Fruit fly (Drosophila melanogaster) whole organism, embryonic: Measurements from ENCODE around the gene CG10467.
A peak's percentile ranks its signal among the peaks of the same experiment; 100 is the strongest.

ENCODE experiments used
- Adf1 ChIP-seq: fragments of 200-800 bp; sonication (Bioruptor generic); IDR thresholded peaks from 2 replicates; pipeline ENCODE4 v1.3.6; 2022; ENCODE audit warnings: missing biosample characterization, missing genetic modification characterization
- Atf-2 ChIP-seq: fragments of 200-800 bp; sonication (Bioruptor generic); optimal IDR thresholded peaks from 2 replicates; lab custom pipeline; 2016; ENCODE audit warnings: missing biosample characterization, missing genetic modification characterization
- CG10209 ChIP-seq: fragments of 200-800 bp; sonication (Bioruptor generic); optimal IDR thresholded peaks from 3 replicates; lab custom pipeline; 2017; ENCODE audit warnings: missing biosample characterization, mild to moderate bottlenecking, missing genetic modification characterization, missing genetic modification reagents
- CG11696 ChIP-seq: fragments of 200-800 bp; sonication (Bioruptor generic); IDR thresholded peaks from 2 replicates; pipeline ENCODE4 v1.3.6; 2022; ENCODE audit warnings: missing biosample characterization, missing genetic modification characterization
- CG12942 ChIP-seq: fragments of 200-800 bp; sonication (Bioruptor generic); optimal IDR thresholded peaks from 3 replicates; lab custom pipeline; 2016; ENCODE audit warnings: missing biosample characterization, missing genetic modification characterization
- CG13775 ChIP-seq: fragments of 200-800 bp; sonication (Bioruptor generic); optimal IDR thresholded peaks from 3 replicates; lab custom pipeline; 2017; ENCODE audit warnings: missing biosample characterization, mild to moderate bottlenecking, missing genetic modification characterization
- CG16815 ChIP-seq: fragments of 200-800 bp; sonication (Bioruptor generic); optimal IDR thresholded peaks from 3 replicates; lab custom pipeline; 2017; ENCODE audit warnings: missing biosample characterization, mild to moderate bottlenecking, missing genetic modification characterization
- CG17568 ChIP-seq: fragments of 200-800 bp; sonication (Bioruptor generic); optimal IDR thresholded peaks from 2 replicates; lab custom pipeline; 2018; ENCODE audit warnings: missing biosample characterization, mild to moderate bottlenecking, missing genetic modification characterization, moderate library complexity
- CG17612 ChIP-seq: fragments of 200-800 bp; sonication (Bioruptor generic); IDR thresholded peaks from 2 replicates; pipeline ENCODE4 v1.3.6; 2022; ENCODE audit warnings: missing biosample characterization, missing genetic modification characterization
- CG1792 ChIP-seq: fragments of 200-800 bp; sonication (Bioruptor generic); optimal IDR thresholded peaks from 2 replicates; lab custom pipeline; 2016; ENCODE audit warnings: missing biosample characterization, missing genetic modification characterization
- CG18262 ChIP-seq: fragments of 200-800 bp; optimal IDR thresholded peaks from 3 replicates; lab custom pipeline; 2019; ENCODE audit warnings: missing biosample characterization, mild to moderate bottlenecking, missing genetic modification characterization, moderate library complexity
- CG18764 ChIP-seq: fragments of 200-800 bp; sonication (Bioruptor generic); optimal IDR thresholded peaks from 3 replicates; lab custom pipeline; 2016; ENCODE audit warnings: missing biosample characterization, missing genetic modification characterization
- CG2712 ChIP-seq: fragments of 200-800 bp; optimal IDR thresholded peaks from 3 replicates; lab custom pipeline; 2019; ENCODE audit warnings: missing biosample characterization, mild to moderate bottlenecking, missing genetic modification characterization, moderate library complexity
- CG2875 ChIP-seq: fragments of 200-800 bp; sonication (Bioruptor generic); optimal IDR thresholded peaks from 2 replicates; lab custom pipeline; 2017; ENCODE audit warnings: missing biosample characterization, mild to moderate bottlenecking, missing genetic modification characterization, missing genetic modification reagents
- CG32532 ChIP-seq: fragments of 200-800 bp; sonication (Bioruptor generic); IDR thresholded peaks from 2 replicates; pipeline ENCODE4 v1.3.6; 2022; ENCODE audit warnings: missing biosample characterization, missing genetic modification characterization
- CG32772 ChIP-seq: fragments of 200-800 bp; sonication (Bioruptor generic); IDR thresholded peaks from 2 replicates; pipeline ENCODE4 v1.3.6; 2022; ENCODE audit warnings: missing biosample characterization, missing genetic modification characterization
- CG3847 ChIP-seq: fragments of 200-800 bp; sonication (Bioruptor generic); IDR thresholded peaks from 2 replicates; pipeline ENCODE4 v1.3.6; 2022; ENCODE audit warnings: missing biosample characterization, missing genetic modification characterization
- CG4820 ChIP-seq: fragments of 200-800 bp; sonication (Bioruptor generic); optimal IDR thresholded peaks from 3 replicates; lab custom pipeline; 2016; ENCODE audit warnings: missing biosample characterization, missing genetic modification characterization
- CG7271 ChIP-seq: fragments of 200-800 bp; sonication (Bioruptor generic); optimal IDR thresholded peaks from 2 replicates; lab custom pipeline; 2018; ENCODE audit warnings: missing biosample characterization, mild to moderate bottlenecking, missing genetic modification characterization, moderate library complexity
- CG9932 ChIP-seq: fragments of 200-800 bp; sonication (Bioruptor generic); IDR thresholded peaks from 2 replicates; pipeline ENCODE4 v1.3.6; 2022; ENCODE audit warnings: missing biosample characterization, missing genetic modification characterization
- Dll ChIP-seq: fragments of 200-800 bp; sonication (Bioruptor generic); IDR thresholded peaks from 4 replicates; pipeline ENCODE4 v1.3.6; 2022; ENCODE audit warnings: missing biosample characterization, missing genetic modification characterization; ENCODE audit not compliant: partially characterized antibody
- Gsc ChIP-seq: fragments of 200-800 bp; sonication (Bioruptor generic); IDR thresholded peaks from 2 replicates; pipeline ENCODE4 v1.3.6; 2022; ENCODE audit warnings: missing biosample characterization, missing genetic modification characterization
- HLH4C ChIP-seq: fragments of 200-800 bp; sonication (Bioruptor generic); IDR thresholded peaks from 3 replicates; pipeline ENCODE4 v1.3.6; 2022; ENCODE audit warnings: missing biosample characterization, missing genetic modification characterization; ENCODE audit not compliant: partially characterized antibody
- Hand ChIP-seq: fragments of 200-800 bp; sonication (Bioruptor generic); optimal IDR thresholded peaks from 2 replicates; lab custom pipeline; 2017; ENCODE audit warnings: mild to moderate bottlenecking, missing biosample characterization, missing genetic modification reagents, missing genetic modification characterization
- Neu2 ChIP-seq: fragments of 200-800 bp; sonication (Bioruptor generic); optimal IDR thresholded peaks from 3 replicates; lab custom pipeline; 2016; ENCODE audit warnings: missing biosample characterization, missing genetic modification characterization, borderline replicate concordance
- Rfx ChIP-seq: fragments of 200-800 bp; sonication (Bioruptor generic); IDR thresholded peaks from 2 replicates; pipeline ENCODE4 v1.3.6; 2022; ENCODE audit warnings: missing biosample characterization, missing genetic modification characterization
- Scr ChIP-seq: fragments of 200-800 bp; sonication (Bioruptor generic); IDR thresholded peaks from 2 replicates; pipeline ENCODE4 v1.3.6; 2022; ENCODE audit warnings: missing biosample characterization, missing genetic modification characterization; ENCODE audit not compliant: partially characterized antibody
- Stat92E ChIP-seq, 3 experiments: fragments of >200 bp in 2 of 3; fragments of 200-800 bp in 1 of 3; sonication (Bioruptor generic) in 1 of 3; optimal IDR thresholded peaks; 2 replicates each; lab custom pipeline; 2017 to 2019; ENCODE audit warnings: missing biosample characterization in 3 of 3, missing genetic modification characterization in 3 of 3, mild to moderate bottlenecking in 1 of 3, moderate library complexity in 1 of 3
- YL-1 ChIP-seq: fragments of 200-800 bp; sonication (Bioruptor generic); optimal IDR thresholded peaks from 3 replicates; lab custom pipeline; 2017; ENCODE audit warnings: missing biosample characterization, mild to moderate bottlenecking, missing genetic modification characterization
- al ChIP-seq: fragments of 200-800 bp; sonication (Bioruptor generic); IDR thresholded peaks from 2 replicates; pipeline ENCODE4 v1.3.6; 2022; ENCODE audit warnings: missing biosample characterization, missing genetic modification characterization
- ato ChIP-seq: fragments of 200-800 bp; sonication (Bioruptor generic); IDR thresholded peaks from 2 replicates; pipeline ENCODE4 v1.3.6; 2022; ENCODE audit warnings: missing biosample characterization, missing genetic modification characterization; ENCODE audit not compliant: partially characterized antibody
- az2 ChIP-seq: fragments of 200-800 bp; sonication (Bioruptor generic); optimal IDR thresholded peaks from 3 replicates; lab custom pipeline; 2016; ENCODE audit warnings: missing biosample characterization, missing genetic modification characterization
- bbx ChIP-seq: fragments of 200-800 bp; sonication (Bioruptor generic); IDR thresholded peaks from 2 replicates; pipeline ENCODE4 v1.3.6; 2022; ENCODE audit warnings: missing biosample characterization, missing genetic modification characterization; ENCODE audit not compliant: partially characterized antibody
- bsh ChIP-seq, 2 experiments: fragments of 200-800 bp; sonication (Bioruptor generic); optimal IDR thresholded peaks; 2 replicates each; lab custom pipeline; 2017 to 2018; ENCODE audit warnings: mild to moderate bottlenecking in 2 of 2, missing biosample characterization in 2 of 2, missing genetic modification characterization in 2 of 2, moderate library complexity in 1 of 2
- cato ChIP-seq: fragments of 200-800 bp; sonication (Bioruptor generic); optimal IDR thresholded peaks from 2 replicates; lab custom pipeline; 2016; ENCODE audit warnings: missing biosample characterization, missing genetic modification characterization, borderline replicate concordance
- hbn ChIP-seq: fragments of 200-800 bp; sonication (Bioruptor generic); IDR thresholded peaks from 2 replicates; pipeline ENCODE4 v1.3.6; 2022; ENCODE audit warnings: missing biosample characterization, missing genetic modification characterization; ENCODE audit not compliant: partially characterized antibody
- lbe ChIP-seq: fragments of 200-800 bp; sonication (Bioruptor generic); optimal IDR thresholded peaks from 2 replicates; lab custom pipeline; 2016; ENCODE audit warnings: missing biosample characterization, mild to moderate bottlenecking, missing genetic modification characterization
- pan ChIP-seq, 4 experiments: fragments of >200 bp in 3 of 4; fragments of 200-800 bp in 1 of 4; sonication (Bioruptor generic) in 1 of 4; optimal IDR thresholded peaks in 3 of 4; IDR thresholded peaks in 1 of 4; 2 replicates each; pipeline versions ENCODE4 v1.3.6 to Lab custom; 2017 to 2022; ENCODE audit warnings: missing biosample characterization in 2 of 4, missing genetic modification characterization in 2 of 4, mixed read lengths in 1 of 4
- pb ChIP-seq: fragments of 200-800 bp; sonication (Bioruptor generic); optimal IDR thresholded peaks from 3 replicates; lab custom pipeline; 2016; ENCODE audit warnings: missing biosample characterization, missing genetic modification characterization
- repo ChIP-seq: fragments of 200-800 bp; sonication (Bioruptor generic); optimal IDR thresholded peaks from 2 replicates; lab custom pipeline; 2016; ENCODE audit warnings: missing biosample characterization, missing genetic modification characterization
- ro ChIP-seq: fragments of 200-800 bp; sonication (Bioruptor generic); IDR thresholded peaks from 2 replicates; pipeline ENCODE4 v1.3.6; 2022; ENCODE audit warnings: missing biosample characterization, missing genetic modification characterization
- slou ChIP-seq: fragments of 200-800 bp; sonication (Bioruptor generic); optimal IDR thresholded peaks from 3 replicates; lab custom pipeline; 2016; ENCODE audit warnings: missing biosample characterization, missing genetic modification characterization
- sob ChIP-seq: fragments of 200-800 bp; sonication (Bioruptor generic); IDR thresholded peaks from 2 replicates; pipeline ENCODE4 v1.3.6; 2022; ENCODE audit warnings: missing biosample characterization, missing genetic modification characterization
- tll ChIP-seq, 2 experiments: fragments of 200-800 bp in 1 of 2; fragments of >200 bp in 1 of 2; sonication (Bioruptor generic) in 1 of 2; optimal IDR thresholded peaks; 2 replicates each; lab custom pipeline; 2017 to 2019; ENCODE audit warnings: missing biosample characterization in 2 of 2, missing genetic modification characterization in 2 of 2, mild to moderate bottlenecking in 1 of 2, moderate library complexity in 1 of 2
- trem ChIP-seq: fragments of 200-800 bp; optimal IDR thresholded peaks from 3 replicates; lab custom pipeline; 2019; ENCODE audit warnings: missing biosample characterization, mild to moderate bottlenecking, missing genetic modification characterization, moderate library complexity
- vnd ChIP-seq: fragments of 200-800 bp; sonication (Bioruptor generic); IDR thresholded peaks from 3 replicates; pipeline ENCODE4 v1.3.6; 2022; ENCODE audit warnings: missing biosample characterization, missing genetic modification characterization; ENCODE audit not compliant: partially characterized antibody
- zen ChIP-seq: fragments of 200-800 bp; sonication (Bioruptor generic); optimal IDR thresholded peaks from 3 replicates; lab custom pipeline; 2018; ENCODE audit warnings: missing biosample characterization, mild to moderate bottlenecking, missing genetic modification characterization, moderate library complexity

The CG10467 gene

DNA sequence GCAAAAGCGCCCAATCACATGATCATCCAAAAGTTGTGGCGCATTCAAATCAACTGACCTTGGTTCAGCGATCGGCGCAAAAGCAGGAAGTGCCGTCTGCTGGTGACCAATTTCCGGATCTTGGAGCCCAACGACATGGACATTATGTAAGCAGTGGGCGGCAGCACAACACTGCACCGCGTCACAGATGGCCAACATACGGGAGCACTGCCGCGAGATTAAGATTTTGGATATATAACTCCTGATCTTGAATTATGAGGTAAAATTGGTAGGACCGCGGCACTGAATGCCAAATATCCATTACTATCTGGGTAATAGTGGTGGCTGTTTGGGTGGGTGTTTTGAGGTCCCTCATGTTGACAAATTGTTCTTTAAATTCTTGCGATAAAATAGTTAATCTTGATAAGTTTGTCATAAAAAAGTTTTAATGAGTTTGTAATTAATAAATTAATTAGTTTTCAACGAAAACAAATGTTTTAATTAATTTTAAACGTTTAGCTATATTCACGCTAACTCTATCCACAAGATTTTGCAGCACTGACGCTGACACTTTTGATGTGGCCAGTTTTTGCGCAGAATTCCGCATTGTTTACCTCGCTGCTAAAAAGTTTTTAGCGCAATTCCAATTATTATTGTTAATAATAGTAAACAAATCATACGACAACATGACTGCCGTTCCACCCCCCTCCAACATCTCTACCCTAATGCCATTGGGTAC is 19.4 kb downstream of the CG10467 start, which contains the start of the genes CG13295 and CG6610 (continued):
- TF ChIP-seq CG32772 (0 out of 2 replicates have a peak, but pooled peaks have one; percentile 28), CG9932 (GFP tag; lab: Robert Waterston, UW) (peak; percentile 83), ro (no peak), cato (no peak), YL-1 (GFP tag; lab: Kevin White, UChicago) (peak; percentile 46), bbx (GFP tag; lab: Robert Waterston, UW) (no peak), hbn (GFP tag; lab: Robert Waterston, UW) (no peak), tll (GFP tag; optimal IDR thresholded peaks at IDR 0.05; lab: Kevin White, UChicago) (peak in 1 of 2 experiments; percentile 52), Neu2 (GFP tag; lab: Kevin White, UChicago) (no peak), slou (GFP tag; lab: Kevin White, UChicago) (peak; percentile 47), lbe (GFP tag; lab: Kevin White, UChicago) (no peak), pan (optimal IDR thresholded peaks at IDR 0.05; lab: Kevin White, UChicago) (no peak), pan (GFP tag; optimal IDR thresholded peaks at IDR 0.05 in 1 of 2, IDR thresholded peaks at IDR 0.05 in 1 of 2) (no peak), CG3847 (GFP tag; lab: Robert Waterston, UW) (peak; percentile 71), Gsc (GFP tag; lab: Robert Waterston, UW) (no peak), CG10209 (GFP tag; lab: Kevin White, UChicago) (peak; percentile 30), Dll (GFP tag; lab: Robert Waterston, UW) (0 out of 4 replicates have a peak, but pooled peaks have one; percentile 23), Adf1 (GFP tag; lab: Robert Waterston, UW) (no peak), trem (tag; lab: Kevin White, UChicago) (peak; percentile 58), CG12942 (GFP tag; lab: Kevin White, UChicago) (no peak), CG1792 (GFP tag; lab: Kevin White, UChicago) (no peak), Atf-2 (GFP tag; lab: Kevin White, UChicago) (no peak), Rfx (GFP tag; lab: Robert Waterston, UW) (peak; percentile 72), CG2875 (GFP tag; lab: Kevin White, UChicago) (no peak), az2 (GFP tag; lab: Kevin White, UChicago) (peak; percentile 27), CG11696 (no peak), CG16815 (GFP tag; lab: Kevin White, UChicago) (peak; percentile 42), bsh (GFP tag; optimal IDR thresholded peaks at IDR 0.05; lab: Kevin White, UChicago) (peak in 1 of 2 experiments; percentile 39), vnd (GFP tag; lab: Robert Waterston, UW) (no peak), Scr (GFP tag; lab: Robert Waterston, UW) (no peak; the same call in 1 of the 2 replicates), CG17612 (GFP tag; lab: Robert Waterston, UW) (no peak), repo (GFP tag; lab: Kevin White, UChicago) (no peak), CG13775 (GFP tag; lab: Kevin White, UChicago) (peak; percentile 66), Stat92E (GFP tag; optimal IDR thresholded peaks at IDR 0.05; lab: Kevin White, UChicago) (peak in 1 of 3 experiments; percentile 25), CG2712 (peak; percentile 66), CG18764 (no peak), CG18262 (tag; lab: Kevin White, UChicago) (peak; percentile 51), HLH4C (GFP tag; lab: Robert Waterston, UW) (no peak), ato (GFP tag; lab: Robert Waterston, UW) (no peak), CG7271 (tag; lab: Kevin White, UChicago) (no peak), sob (GFP tag; lab: Robert Waterston, UW) (peak; percentile 41; the same call in 1 of the 2 replicates), CG32532 (peak; percentile 65), CG17568 (GFP tag; lab: Kevin White, UChicago) (no peak), Hand (GFP tag; lab: Kevin White, UChicago) (no peak), CG4820 (no peak), zen (peak; percentile 59), al (peak; percentile 63), pb (no peak)
